Fruit fly (Drosophila melanogaster) whole organism, adult: ENCODE measurements around the gene CG15865.
A peak's percentile ranks its signal among the peaks of the same experiment; 100 is the strongest.

Experiments used
- CG11617 ChIP-seq: fragments of 200-800 bp; sonication (Bioruptor generic); optimal IDR thresholded peaks from 2 replicates; lab custom pipeline; 2017; ENCODE audit warnings: mild to moderate bottlenecking, missing biosample characterization, missing genetic modification reagents, missing genetic modification characterization
- CG12768 ChIP-seq: fragments of 200-800 bp; sonication (Bioruptor generic); optimal IDR thresholded peaks from 2 replicates; lab custom pipeline; 2017; ENCODE audit warnings: missing biosample characterization, missing genetic modification characterization, mild to moderate bottlenecking, moderate library complexity, missing genetic modification reagents
- CG14711 ChIP-seq: fragments of 200-800 bp; sonication (Bioruptor generic); optimal IDR thresholded peaks from 2 replicates; lab custom pipeline; 2018; ENCODE audit warnings: missing biosample characterization, mild to moderate bottlenecking, missing genetic modification characterization, moderate library complexity
- CG1620 ChIP-seq: fragments of 200-800 bp; sonication (Bioruptor generic); optimal IDR thresholded peaks from 2 replicates; lab custom pipeline; 2016; ENCODE audit warnings: missing biosample characterization, missing genetic modification characterization
- CG33017 ChIP-seq: fragments of 200-800 bp; sonication (Bioruptor generic); optimal IDR thresholded peaks from 2 replicates; lab custom pipeline; 2018; ENCODE audit warnings: missing biosample characterization, mild to moderate bottlenecking, missing genetic modification characterization, moderate library complexity
- CG5204 ChIP-seq: fragments of 200-800 bp; sonication (Bioruptor generic); optimal IDR thresholded peaks from 2 replicates; lab custom pipeline; 2016; ENCODE audit warnings: missing biosample characterization, missing genetic modification characterization
- CG7045 ChIP-seq: fragments of 200-800 bp; sonication (Bioruptor generic); optimal IDR thresholded peaks from 2 replicates; lab custom pipeline; 2017; ENCODE audit warnings: missing biosample characterization, mild to moderate bottlenecking, missing genetic modification characterization
- CG7101 ChIP-seq: fragments of 200-800 bp; sonication (Bioruptor generic); optimal IDR thresholded peaks from 2 replicates; lab custom pipeline; 2018; ENCODE audit warnings: missing biosample characterization, mild to moderate bottlenecking, missing genetic modification characterization, moderate library complexity
- Clk ChIP-seq: fragments of 200-800 bp; sonication (Bioruptor generic); optimal IDR thresholded peaks from 2 replicates; lab custom pipeline; 2017; ENCODE audit warnings: missing biosample characterization, missing genetic modification characterization
- Crg-1 ChIP-seq: fragments of 200-800 bp; sonication (Bioruptor generic); optimal IDR thresholded peaks from 2 replicates; lab custom pipeline; 2016; ENCODE audit warnings: missing biosample characterization, missing genetic modification characterization
- Hr96 ChIP-seq: fragments of 200-800 bp; sonication (Bioruptor generic); optimal IDR thresholded peaks from 2 replicates; lab custom pipeline; 2016; ENCODE audit warnings: missing biosample characterization, missing genetic modification characterization
- Mnt ChIP-seq: fragments of 200-800 bp; sonication (Bioruptor generic); optimal IDR thresholded peaks from 2 replicates; lab custom pipeline; 2016; ENCODE audit warnings: missing biosample characterization, mild to moderate bottlenecking, missing genetic modification characterization
- bab1 ChIP-seq: fragments of 200-800 bp; sonication (Bioruptor generic); optimal IDR thresholded peaks from 3 replicates; lab custom pipeline; 2019; ENCODE audit warnings: missing biosample characterization, mild to moderate bottlenecking, missing genetic modification characterization, moderate library complexity
- cic ChIP-seq: fragments of 200-800 bp; sonication (Bioruptor generic); optimal IDR thresholded peaks from 2 replicates; lab custom pipeline; 2017; ENCODE audit warnings: missing biosample characterization, mild to moderate bottlenecking, missing genetic modification characterization, moderate library complexity
- cnc ChIP-seq, 2 experiments: fragments of >200 bp; optimal IDR thresholded peaks; 2 replicates each; lab custom pipeline; 2017
- kay ChIP-seq: fragments of 200-800 bp; sonication (Bioruptor generic); peaks from one replicate; lab custom pipeline; 2016; ENCODE audit warnings: missing biosample characterization, missing genetic modification characterization, borderline replicate concordance
- ovo ChIP-seq: fragments of 200-800 bp; sonication (Bioruptor generic); optimal IDR thresholded peaks from 2 replicates; lab custom pipeline; 2016; ENCODE audit warnings: missing biosample characterization, missing genetic modification characterization
- pad ChIP-seq: fragments of 200-800 bp; sonication (Bioruptor generic); optimal IDR thresholded peaks from 3 replicates; lab custom pipeline; 2017; ENCODE audit warnings: missing biosample characterization, missing genetic modification characterization, mild to moderate bottlenecking, moderate library complexity, missing genetic modification reagents
- tj ChIP-seq: fragments of 200-800 bp; sonication (Bioruptor generic); optimal IDR thresholded peaks from 3 replicates; lab custom pipeline; 2017; ENCODE audit warnings: missing biosample characterization, mild to moderate bottlenecking, missing genetic modification characterization, moderate library complexity
- toe ChIP-seq: fragments of 200-800 bp; sonication (Bioruptor generic); optimal IDR thresholded peaks from 2 replicates; lab custom pipeline; 2016; ENCODE audit warnings: missing biosample characterization, missing genetic modification characterization

Gene CG15865

dm6 chrX:16650078-16651063 is 13.9 kb downstream of the CG15865 start:
- TF ChIP-seq CG14711 (tag; lab: Kevin White, UChicago) (peak; percentile 19), bab1 (GFP tag; lab: Kevin White, UChicago) (no peak), tj (peak; percentile 64), CG33017 (tag; lab: Kevin White, UChicago) (no peak), CG12768 (GFP tag; lab: Kevin White, UChicago) (peak; percentile 3), toe (GFP tag; lab: Kevin White, UChicago) (no peak), Mnt (no peak), pad (no peak), Clk (GFP tag; lab: Kevin White, UChicago) (no peak), CG7101 (tag; lab: Kevin White, UChicago) (no peak), CG11617 (no peak)

- TF ChIP-seq Mnt (no peak), CG12768 (GFP tag; lab: Kevin White, UChicago) (no peak), tj (peak; percentile 81), Hr96 (GFP tag; lab: Kevin White, UChicago) (no peak)
Measured at dm6 chrX:16648435-16648781, 15.8 kb downstream of the CG15865 start.

- TF ChIP-seq Mnt: no peak
- peak; percentile 85 for TF ChIP-seq tj
Measured at dm6 chrX:16647737-16648434, 16.4 kb downstream of the CG15865 start.

DNA sequence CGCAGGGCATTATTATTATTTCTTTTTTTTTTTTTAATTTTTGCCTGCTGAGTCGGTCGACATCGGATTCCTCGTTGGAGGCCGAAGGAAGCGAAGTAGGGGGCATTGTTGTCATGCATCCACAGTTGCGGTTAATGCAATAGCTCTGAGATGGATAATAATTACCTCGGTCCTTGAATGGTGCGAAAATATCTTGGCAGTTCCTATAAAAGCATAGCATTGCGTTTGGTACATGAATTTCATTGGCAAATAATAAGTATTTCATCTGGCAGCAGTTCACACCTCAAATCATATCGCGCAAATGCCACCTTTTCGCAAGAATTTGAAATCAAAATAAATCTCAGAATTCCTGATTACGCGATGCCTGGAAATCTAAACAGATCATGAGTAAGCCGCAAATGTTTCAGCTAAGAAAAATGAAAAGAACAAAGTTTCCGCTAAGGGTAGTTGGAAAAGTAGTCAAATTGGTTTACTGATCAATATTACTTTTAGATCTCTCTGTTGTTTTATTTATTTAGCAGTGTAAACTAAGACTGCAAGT is 17.1 kb downstream of the CG15865 start:
- TF ChIP-seq CG11617 (no peak), Clk (GFP tag; lab: Kevin White, UChicago) (no peak), cic (GFP tag; lab: Kevin White, UChicago) (no peak), Hr96 (GFP tag; lab: Kevin White, UChicago) (no peak), Crg-1 (GFP tag; lab: Kevin White, UChicago) (no peak), CG7045 (no peak), cnc (optimal IDR thresholded peaks at IDR 0.05; lab: Kevin White, UChicago) (no peak), bab1 (GFP tag; lab: Kevin White, UChicago) (no peak), CG12768 (GFP tag; lab: Kevin White, UChicago) (no peak), kay (GFP tag; lab: Kevin White, UChicago) (no peak), Mnt (no peak), CG7101 (tag; lab: Kevin White, UChicago) (no peak), tj (no peak), CG14711 (tag; lab: Kevin White, UChicago) (no peak), ovo (no peak), pad (no peak), CG33017 (tag; lab: Kevin White, UChicago) (no peak), CG5204 (no peak)

- TF ChIP-seq CG11617 (no peak), CG7045 (no peak), cic (GFP tag; lab: Kevin White, UChicago) (no peak), Clk (GFP tag; lab: Kevin White, UChicago) (no peak), toe (GFP tag; lab: Kevin White, UChicago) (no peak), bab1 (GFP tag; lab: Kevin White, UChicago) (no peak), CG33017 (tag; lab: Kevin White, UChicago) (no peak), tj (no peak), CG14711 (tag; lab: Kevin White, UChicago) (no peak), ovo (no peak)
Measured at dm6 chrX:16645472-16645871, 18.8 kb downstream of the CG15865 start.

dm6 chrX:16644535-16645131 is 19.6 kb downstream of the CG15865 start:
- TF ChIP-seq Mnt (no peak), Crg-1 (GFP tag; lab: Kevin White, UChicago) (no peak)

DNA sequence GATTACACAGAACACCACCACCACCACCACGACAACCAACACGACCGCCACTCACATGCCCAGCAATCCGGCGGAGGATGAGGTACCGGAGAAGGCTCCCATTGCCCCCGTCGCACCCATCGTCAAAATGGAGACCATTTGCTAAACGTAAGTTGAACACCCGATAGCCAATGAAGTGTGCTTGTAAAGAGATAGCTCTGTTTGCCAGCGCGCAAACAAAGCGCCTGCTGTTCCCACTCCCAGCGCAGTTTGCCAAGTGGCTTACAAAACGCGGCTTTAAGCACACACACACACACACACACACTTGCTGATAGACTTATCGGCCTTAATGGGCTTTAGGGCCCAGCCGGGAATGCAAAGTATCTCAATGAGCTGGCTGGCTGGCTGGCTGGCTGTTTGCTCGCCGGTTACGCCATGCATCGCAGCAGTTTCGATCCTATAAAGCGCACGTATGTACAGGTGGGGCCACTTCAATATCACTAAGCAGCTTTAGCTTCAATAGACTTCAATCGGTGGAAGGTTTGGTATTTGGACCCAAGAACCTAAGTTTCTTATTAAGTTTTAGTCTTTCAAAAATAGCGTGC is 20.8 kb downstream of the CG15865 start:
- TF ChIP-seq kay (GFP tag; lab: Kevin White, UChicago): no peak
- no peak for TF ChIP-seq CG5204
- TF ChIP-seq bab1 (GFP tag; lab: Kevin White, UChicago): no peak
- no peak for TF ChIP-seq CG12768 (GFP tag; lab: Kevin White, UChicago)
- no peak for TF ChIP-seq CG7101 (tag; lab: Kevin White, UChicago)
- no peak for TF ChIP-seq pad
- no peak for TF ChIP-seq CG7045
- no peak for TF ChIP-seq cic (GFP tag; lab: Kevin White, UChicago)
- TF ChIP-seq Clk (GFP tag; lab: Kevin White, UChicago): no peak
- no peak for TF ChIP-seq CG11617
- TF ChIP-seq Hr96 (GFP tag; lab: Kevin White, UChicago): no peak
- no peak for TF ChIP-seq ovo
- TF ChIP-seq toe (GFP tag; lab: Kevin White, UChicago): no peak
- no peak for TF ChIP-seq CG1620 (GFP tag; lab: Kevin White, UChicago)
- TF ChIP-seq Mnt: no peak
- no peak for TF ChIP-seq CG14711 (tag; lab: Kevin White, UChicago)
- no peak for TF ChIP-seq tj
- no peak for TF ChIP-seq Crg-1 (GFP tag; lab: Kevin White, UChicago)
- TF ChIP-seq CG33017 (tag; lab: Kevin White, UChicago): no peak
- no peak for TF ChIP-seq cnc (optimal IDR thresholded peaks at IDR 0.05; lab: Kevin White, UChicago)
